Worm (Caenorhabditis elegans) whole organism, young adult: ENCODE results near the gene T24C2.5.
A peak's percentile ranks its signal among the peaks of the same experiment; 100 is the strongest.

Experiments
- F22D6.2 ChIP-seq: sonication (generic microtip); optimal IDR thresholded peaks from 2 replicates; lab custom pipeline; 2016; ENCODE audit warnings: mild to moderate bottlenecking, missing genetic modification characterization, missing compliant biosample characterization
- ama-1 ChIP-seq, 3 experiments: fragments of 150-350 bp in 1 of 3; sonication (generic microtip) in 2 of 3; optimal IDR thresholded peaks; 2 replicates each; lab custom pipeline; 2014 to 2018; ENCODE audit warnings: missing biosample characterization in 2 of 3, missing genetic modification characterization in 2 of 3, missing genetic modification reagents in 2 of 3
- attf-6 ChIP-seq: fragments of 200-800 bp; sonication (Bioruptor generic); IDR thresholded peaks from 2 replicates; pipeline ENCODE4 v1.3.6; 2022; ENCODE audit warnings: missing genetic modification reagents, missing genetic modification characterization, missing compliant biosample characterization
- mes-4 ChIP-seq: sonication (generic microtip); optimal IDR thresholded peaks from 2 replicates; lab custom pipeline; 2016; ENCODE audit warnings: missing genotype, missing genetic modification characterization, missing compliant biosample characterization
- nfya-1 ChIP-seq: sonication (generic microtip); optimal IDR thresholded peaks from 2 replicates; lab custom pipeline; 2017; ENCODE audit warnings: antibody characterized with exemption, missing compliant biosample characterization, missing genetic modification characterization, borderline replicate concordance; ENCODE audit not compliant: insufficient read depth

- TF ChIP-seq attf-6 (no peak), mes-4 (tag; lab: Kevin White, UChicago) (no peak), F22D6.2 (peak; percentile 44), nfya-1 (tag; lab: Kevin White, UChicago) (no peak), ama-1 (optimal IDR thresholded peaks at IDR 0.05; lab: Kevin White, UChicago) (no peak), ama-1 (GFP tag; optimal IDR thresholded peaks at IDR 0.05; lab: Kevin White, UChicago) (no peak)
Observed at ce11 chrX:14502116-14502587, 32.1 kb upstream of the T24C2.5 start.
